Fruit fly (Drosophila melanogaster): ENCODE results near the gene GatC.
A peak's percentile ranks its signal among the peaks of the same experiment; 100 is the strongest.

Gene GatC

dm6 chr2L:13833058-13833457 lies at the start of gene GatC, which contains the start of the genes PolG2 and Polr2C (continued):
- TF ChIP-seq CG2678 (tag; optimal IDR thresholded peaks at IDR 0.05): no peak
- TF ChIP-seq Ssrp (tag; optimal IDR thresholded peaks at IDR 0.05): peak; percentile 35
- TF ChIP-seq CG12071 (GFP tag; optimal IDR thresholded peaks at IDR 0.05): no peak
- no peak for TF ChIP-seq CG7745 (tag; optimal IDR thresholded peaks at IDR 0.05)
- peak; percentile 87 for TF ChIP-seq ato (GFP tag; IDR thresholded peaks at IDR 0.05; ENCODE audit: partially characterized antibody)
- TF ChIP-seq jumu (GFP tag; optimal IDR thresholded peaks at IDR 0.05): peak; percentile 35
- TF ChIP-seq da (GFP tag; optimal IDR thresholded peaks at IDR 0.05): peak; percentile 49
- TF ChIP-seq HLH4C (GFP tag; IDR thresholded peaks at IDR 0.05; ENCODE audit: partially characterized antibody): peak; percentile 93
- no peak for TF ChIP-seq yki (optimal IDR thresholded peaks at IDR 0.05)
- TF ChIP-seq HLH54F (GFP tag; optimal IDR thresholded peaks at IDR 0.05): peak; percentile 41
- TF ChIP-seq CG3065 (GFP tag; optimal IDR thresholded peaks at IDR 0.05): no peak
- TF ChIP-seq cas (GFP tag; IDR thresholded peaks at IDR 0.05): no peak
- peak; percentile 33 for TF ChIP-seq vfl (GFP tag; optimal IDR thresholded peaks at IDR 0.05)
- no peak for TF ChIP-seq dimm (GFP tag; IDR thresholded peaks at IDR 0.05)
- TF ChIP-seq H15 (GFP tag; IDR thresholded peaks at IDR 0.05): no peak
- peak; percentile 90 for TF ChIP-seq tna (GFP tag; IDR thresholded peaks at IDR 0.05; ENCODE audit: partially characterized antibody)
- TF ChIP-seq CG7839 (tag; optimal IDR thresholded peaks at IDR 0.05): no peak
- TF ChIP-seq fd102C (GFP tag; optimal IDR thresholded peaks at IDR 0.05): no peak
- peak; percentile 6; the same call in 1 of the 2 replicates for TF ChIP-seq CG42726 (GFP tag; IDR thresholded peaks at IDR 0.05; ENCODE audit: partially characterized antibody)
- peak; percentile 52; the same call in 1 of the 3 replicates for TF ChIP-seq zfh1 (GFP tag; IDR thresholded peaks at IDR 0.05)
- TF ChIP-seq HLH3B (GFP tag; IDR thresholded peaks at IDR 0.05): no peak; the same call in 1 of the 2 replicates
- no peak for TF ChIP-seq Drgx (GFP tag; IDR thresholded peaks at IDR 0.05)
- TF ChIP-seq CG6791 (GFP tag; IDR thresholded peaks at IDR 0.05; ENCODE audit: partially characterized antibody): peak; percentile 77
- no peak for TF ChIP-seq CG6813 (GFP tag; optimal IDR thresholded peaks at IDR 0.05)
- TF ChIP-seq Fer2 (tag; optimal IDR thresholded peaks at IDR 0.05): no peak
- no peak for TF ChIP-seq CG3407 (GFP tag; optimal IDR thresholded peaks at IDR 0.05)
- TF ChIP-seq CG18262 (tag; optimal IDR thresholded peaks at IDR 0.05): no peak
- TF ChIP-seq pan (optimal IDR thresholded peaks at IDR 0.05): no peak
- no peak for TF ChIP-seq pan (GFP tag; optimal IDR thresholded peaks at IDR 0.05 in 1 of 2, IDR thresholded peaks at IDR 0.05 in 1 of 2)
- TF ChIP-seq CG15514 (GFP tag; optimal IDR thresholded peaks at IDR 0.05): peak; percentile 82
- no peak for TF ChIP-seq D (optimal IDR thresholded peaks at IDR 0.05)
- no peak for TF ChIP-seq D (GFP tag; optimal IDR thresholded peaks at IDR 0.05)
- TF ChIP-seq Myb (GFP tag; optimal IDR thresholded peaks at IDR 0.05): peak; percentile 49
- no peak for TF ChIP-seq salm (tag; optimal IDR thresholded peaks at IDR 0.05)
- no peak for TF ChIP-seq wek (GFP tag; optimal IDR thresholded peaks at IDR 0.05)
- TF ChIP-seq lbe (GFP tag; optimal IDR thresholded peaks at IDR 0.05): no peak
- TF ChIP-seq CG4424 (GFP tag; optimal IDR thresholded peaks at IDR 0.05): peak; percentile 6
- TF ChIP-seq CG12219 (GFP tag; optimal IDR thresholded peaks at IDR 0.05): no peak
- no peak for TF ChIP-seq CG31441 (GFP tag; IDR thresholded peaks at IDR 0.05)
- TF ChIP-seq Rfx (GFP tag; IDR thresholded peaks at IDR 0.05): peak; percentile 69
- TF ChIP-seq CG14860 (GFP tag; IDR thresholded peaks at IDR 0.05; ENCODE audit: partially characterized antibody): peak; percentile 76
- peak; percentile 79 for TF ChIP-seq Scr (GFP tag; IDR thresholded peaks at IDR 0.05; ENCODE audit: partially characterized antibody)
- no peak for TF ChIP-seq Asciz (GFP tag; optimal IDR thresholded peaks at IDR 0.05)
- TF ChIP-seq CG15011 (GFP tag; optimal IDR thresholded peaks at IDR 0.05): no peak
- TF ChIP-seq ash1 (GFP tag; optimal IDR thresholded peaks at IDR 0.05): no peak
- no peak for TF ChIP-seq CG30431 (GFP tag; optimal IDR thresholded peaks at IDR 0.05)
- no peak for TF ChIP-seq gem (tag; optimal IDR thresholded peaks at IDR 0.05)
- peak; percentile 43 for TF ChIP-seq maf-S (GFP tag; optimal IDR thresholded peaks at IDR 0.05)
- no peak for TF ChIP-seq gt (GFP tag; IDR thresholded peaks at IDR 0.05)
- TF ChIP-seq Dbx (GFP tag; IDR thresholded peaks at IDR 0.05): no peak
- TF ChIP-seq btn (GFP tag; optimal IDR thresholded peaks at IDR 0.05): no peak
